Fruit fly (Drosophila melanogaster) whole organism, embryonic: Measurements from ENCODE around the gene Oatp33Eb.

ENCODE experiments used
- Atf3 ChIP-seq: fragments of 200-800 bp; sonication (Bioruptor generic); optimal IDR thresholded peaks from 3 replicates; lab custom pipeline; 2016; ENCODE audit warnings: missing biosample characterization, missing genetic modification characterization
- B-H2 ChIP-seq: fragments of 200-800 bp; sonication (Bioruptor generic); optimal IDR thresholded peaks from 2 replicates; lab custom pipeline; 2018; ENCODE audit warnings: missing biosample characterization, mild to moderate bottlenecking, missing genetic modification characterization
- Bteb2 ChIP-seq: fragments of 200-800 bp; sonication (Bioruptor generic); optimal IDR thresholded peaks from 2 replicates; lab custom pipeline; 2016; ENCODE audit warnings: missing biosample characterization, missing genetic modification characterization
- CG10959 ChIP-seq: fragments of 200-800 bp; sonication (Bioruptor generic); IDR thresholded peaks from 2 replicates; pipeline ENCODE4 v1.3.6; 2022; ENCODE audit warnings: missing biosample characterization, missing genetic modification characterization
- CG13287 ChIP-seq: fragments of 200-800 bp; sonication (Bioruptor generic); IDR thresholded peaks from 2 replicates; pipeline ENCODE4 v1.3.6; 2022; ENCODE audit warnings: missing biosample characterization, missing genetic modification characterization; ENCODE audit not compliant: partially characterized antibody
- CG13296 ChIP-seq: fragments of 200-800 bp; sonication (Bioruptor generic); optimal IDR thresholded peaks from 3 replicates; lab custom pipeline; 2018; ENCODE audit warnings: missing biosample characterization, mild to moderate bottlenecking, missing genetic modification characterization
- CG14710 ChIP-seq: fragments of 200-800 bp; sonication (Bioruptor generic); optimal IDR thresholded peaks from 3 replicates; lab custom pipeline; 2019; ENCODE audit warnings: missing biosample characterization, mild to moderate bottlenecking, missing genetic modification characterization, moderate library complexity
- CG18599 ChIP-seq: fragments of 200-800 bp; sonication (Bioruptor generic); optimal IDR thresholded peaks from 3 replicates; lab custom pipeline; 2017; ENCODE audit warnings: missing biosample characterization, missing genetic modification characterization, mild to moderate bottlenecking, moderate library complexity, missing genetic modification reagents
- CG2116 ChIP-seq: fragments of 200-800 bp; sonication (Bioruptor generic); optimal IDR thresholded peaks from 3 replicates; lab custom pipeline; 2018; ENCODE audit warnings: missing biosample characterization, mild to moderate bottlenecking, missing genetic modification characterization
- CG33213 ChIP-seq: fragments of 200-800 bp; sonication (Bioruptor generic); optimal IDR thresholded peaks from 3 replicates; lab custom pipeline; 2016; ENCODE audit warnings: missing biosample characterization, missing genetic modification characterization
- CG3407 ChIP-seq: fragments of 200-800 bp; sonication (Bioruptor generic); optimal IDR thresholded peaks from 2 replicates; lab custom pipeline; 2018; ENCODE audit warnings: missing biosample characterization, mild to moderate bottlenecking, missing genetic modification characterization
- CG34376 ChIP-seq: fragments of 200-800 bp; sonication (Bioruptor generic); optimal IDR thresholded peaks from 2 replicates; lab custom pipeline; 2018; ENCODE audit warnings: missing biosample characterization, mild to moderate bottlenecking, missing genetic modification characterization
- CG3995 ChIP-seq: fragments of 200-800 bp; sonication (Bioruptor generic); optimal IDR thresholded peaks from 3 replicates; lab custom pipeline; 2016; ENCODE audit warnings: missing biosample characterization, missing genetic modification characterization
- CG4360 ChIP-seq: fragments of 200-800 bp; sonication (Bioruptor generic); IDR thresholded peaks from 2 replicates; pipeline ENCODE4 v1.3.6; 2022; ENCODE audit warnings: missing biosample characterization, missing genetic modification characterization
- CG7963 ChIP-seq: fragments of 200-800 bp; sonication (Bioruptor generic); IDR thresholded peaks from 3 replicates; pipeline ENCODE4 v1.3.6; 2022; ENCODE audit warnings: missing biosample characterization, missing genetic modification characterization; ENCODE audit not compliant: partially characterized antibody
- CG8388 ChIP-seq: fragments of 200-800 bp; sonication (Bioruptor generic); optimal IDR thresholded peaks from 2 replicates; lab custom pipeline; 2019; ENCODE audit warnings: missing biosample characterization, mild to moderate bottlenecking, missing genetic modification characterization, moderate library complexity
- CG8478 ChIP-seq: fragments of >200 bp; optimal IDR thresholded peaks from 2 replicates; lab custom pipeline; 2018
- CG9437 ChIP-seq: fragments of 200-800 bp; sonication (Bioruptor generic); optimal IDR thresholded peaks from 2 replicates; lab custom pipeline; 2018; ENCODE audit warnings: missing biosample characterization, mild to moderate bottlenecking, missing genetic modification characterization
- CG9797 ChIP-seq: fragments of 200-800 bp; sonication (Bioruptor generic); optimal IDR thresholded peaks from 3 replicates; lab custom pipeline; 2018; ENCODE audit warnings: missing biosample characterization, mild to moderate bottlenecking, missing genetic modification characterization
- CG9876 ChIP-seq: fragments of 200-800 bp; sonication (Bioruptor generic); optimal IDR thresholded peaks from 2 replicates; lab custom pipeline; 2016; ENCODE audit warnings: missing biosample characterization, missing genetic modification characterization
- CrebB ChIP-seq: fragments of 200-800 bp; sonication (Bioruptor generic); optimal IDR thresholded peaks from 3 replicates; lab custom pipeline; 2018; ENCODE audit warnings: missing biosample characterization, mild to moderate bottlenecking, missing genetic modification characterization
- Fer1 ChIP-seq: fragments of 200-800 bp; sonication (Bioruptor generic); optimal IDR thresholded peaks from 2 replicates; lab custom pipeline; 2017; ENCODE audit warnings: missing biosample characterization, mild to moderate bottlenecking, missing genetic modification characterization
- GATAe ChIP-seq: fragments of 200-800 bp; sonication (Bioruptor generic); conservative IDR thresholded peaks from 2 replicates; pipeline ENCODE4 v1.3.6; 2022; ENCODE audit warnings: missing biosample characterization, missing genetic modification characterization
- HHEX ChIP-seq: fragments of 200-800 bp; sonication (Bioruptor generic); optimal IDR thresholded peaks from 3 replicates; lab custom pipeline; 2017; ENCODE audit warnings: missing biosample characterization, mild to moderate bottlenecking, missing genetic modification characterization, missing genetic modification reagents
- HLH4C ChIP-seq: fragments of 200-800 bp; sonication (Bioruptor generic); IDR thresholded peaks from 3 replicates; pipeline ENCODE4 v1.3.6; 2022; ENCODE audit warnings: missing biosample characterization, missing genetic modification characterization; ENCODE audit not compliant: partially characterized antibody
- Hr39 ChIP-seq: fragments of >200 bp; optimal IDR thresholded peaks from 2 replicates; lab custom pipeline; 2017
- Lhr ChIP-seq: fragments of 200-800 bp; sonication (Bioruptor generic); optimal IDR thresholded peaks from 3 replicates; lab custom pipeline; 2017; ENCODE audit warnings: mild to moderate bottlenecking, missing biosample characterization, missing genetic modification reagents, missing genetic modification characterization
- Med ChIP-seq: fragments of 200-800 bp; sonication (Bioruptor generic); peaks from one replicate; lab custom pipeline; 2016; ENCODE audit warnings: missing biosample characterization, missing genetic modification characterization, mild to moderate bottlenecking, inconsistent platforms, moderate library complexity
- NFAT ChIP-seq: fragments of 200-800 bp; sonication (Bioruptor generic); IDR thresholded peaks from 2 replicates; pipeline ENCODE4 v1.3.6; 2022; ENCODE audit warnings: missing biosample characterization, missing genetic modification characterization
- Nf-YA ChIP-seq: fragments of 200-800 bp; sonication (Bioruptor generic); IDR thresholded peaks from 2 replicates; pipeline ENCODE4 v1.3.6; 2022; ENCODE audit warnings: missing biosample characterization, missing genetic modification characterization
- Scr ChIP-seq: fragments of 200-800 bp; sonication (Bioruptor generic); IDR thresholded peaks from 2 replicates; pipeline ENCODE4 v1.3.6; 2022; ENCODE audit warnings: missing biosample characterization, missing genetic modification characterization; ENCODE audit not compliant: partially characterized antibody
- TFAM ChIP-seq: fragments of 200-800 bp; sonication (Bioruptor generic); optimal IDR thresholded peaks from 2 replicates; lab custom pipeline; 2017; ENCODE audit warnings: missing biosample characterization, missing genetic modification characterization, inconsistent platforms
- Taf1 ChIP-seq: fragments of 200-800 bp; sonication (Bioruptor generic); IDR thresholded peaks from 2 replicates; pipeline ENCODE4 v1.3.6; 2022; ENCODE audit warnings: missing biosample characterization, missing genetic modification characterization
- Trl ChIP-seq, 3 experiments: fragments of >200 bp in 2 of 3; fragments of 200-800 bp in 1 of 3; sonication (Bioruptor generic) in 1 of 3; optimal IDR thresholded peaks; 2 replicates in 1 of 3; 3 replicates in 2 of 3; lab custom pipeline; 2016 to 2017; ENCODE audit warnings: missing biosample characterization in 1 of 3, missing genetic modification characterization in 1 of 3
- ci ChIP-seq: fragments of 200-800 bp; sonication (Bioruptor generic); IDR thresholded peaks from 3 replicates; pipeline ENCODE4 v1.3.6; 2022; ENCODE audit warnings: missing biosample characterization, missing genetic modification characterization
- cwo ChIP-seq: fragments of 200-800 bp; sonication (Bioruptor generic); optimal IDR thresholded peaks from 3 replicates; lab custom pipeline; 2017; ENCODE audit warnings: missing biosample characterization, missing genetic modification characterization, mild to moderate bottlenecking, moderate library complexity, missing genetic modification reagents
- dan ChIP-seq: fragments of 200-800 bp; sonication (Bioruptor generic); IDR thresholded peaks from 2 replicates; pipeline ENCODE4 v1.3.6; 2022; ENCODE audit warnings: missing biosample characterization, missing genetic modification characterization
- fd64A ChIP-seq: fragments of 200-800 bp; sonication (Bioruptor generic); optimal IDR thresholded peaks from 3 replicates; lab custom pipeline; 2018; ENCODE audit warnings: missing biosample characterization, mild to moderate bottlenecking, missing genetic modification characterization
- grn ChIP-seq: fragments of 200-800 bp; sonication (Bioruptor generic); optimal IDR thresholded peaks from 3 replicates; lab custom pipeline; 2017; ENCODE audit warnings: missing biosample characterization, missing genetic modification characterization
- nerfin-1 ChIP-seq: fragments of 200-800 bp; sonication (Bioruptor generic); optimal IDR thresholded peaks from 3 replicates; lab custom pipeline; 2019; ENCODE audit warnings: missing biosample characterization, mild to moderate bottlenecking, missing genetic modification characterization, moderate library complexity
- nom ChIP-seq: fragments of 200-800 bp; sonication (Bioruptor generic); optimal IDR thresholded peaks from 2 replicates; lab custom pipeline; 2017; ENCODE audit warnings: missing biosample characterization, missing genetic modification characterization, mild to moderate bottlenecking, moderate library complexity, missing genetic modification reagents
- onecut ChIP-seq: fragments of 200-800 bp; sonication (Bioruptor generic); IDR thresholded peaks from 2 replicates; pipeline ENCODE4 v1.3.6; 2022; ENCODE audit warnings: missing biosample characterization, missing genetic modification characterization
- pros ChIP-seq: fragments of 200-800 bp; sonication (Bioruptor generic); optimal IDR thresholded peaks from 3 replicates; lab custom pipeline; 2019; ENCODE audit warnings: missing biosample characterization, mild to moderate bottlenecking, missing genetic modification characterization, moderate library complexity
- ro ChIP-seq: fragments of 200-800 bp; sonication (Bioruptor generic); IDR thresholded peaks from 2 replicates; pipeline ENCODE4 v1.3.6; 2022; ENCODE audit warnings: missing biosample characterization, missing genetic modification characterization
- slou ChIP-seq: fragments of 200-800 bp; sonication (Bioruptor generic); optimal IDR thresholded peaks from 3 replicates; lab custom pipeline; 2016; ENCODE audit warnings: missing biosample characterization, missing genetic modification characterization
- sob ChIP-seq: fragments of 200-800 bp; sonication (Bioruptor generic); IDR thresholded peaks from 2 replicates; pipeline ENCODE4 v1.3.6; 2022; ENCODE audit warnings: missing biosample characterization, missing genetic modification characterization
- ssp ChIP-seq: fragments of 200-800 bp; sonication (Bioruptor generic); IDR thresholded peaks from 2 replicates; pipeline ENCODE4 v1.3.6; 2022; ENCODE audit warnings: missing biosample characterization, missing genetic modification characterization
- tna ChIP-seq: fragments of 200-800 bp; sonication (Bioruptor generic); IDR thresholded peaks from 2 replicates; pipeline ENCODE4 v1.3.6; 2022; ENCODE audit warnings: missing biosample characterization, missing genetic modification characterization; ENCODE audit not compliant: partially characterized antibody
- vvl ChIP-seq: fragments of 200-800 bp; sonication (Bioruptor generic); IDR thresholded peaks from 2 replicates; pipeline ENCODE4 v1.3.6; 2022; ENCODE audit warnings: missing biosample characterization, missing genetic modification characterization
- zen2 ChIP-seq: fragments of 200-800 bp; sonication (Bioruptor generic); IDR thresholded peaks from 3 replicates; pipeline ENCODE4 v1.3.6; 2022; ENCODE audit warnings: missing biosample characterization, missing genetic modification characterization; ENCODE audit not compliant: partially characterized antibody
- zfh1 ChIP-seq: fragments of 200-800 bp; sonication (Bioruptor generic); IDR thresholded peaks from 3 replicates; pipeline ENCODE4 v1.3.6; 2022; ENCODE audit warnings: missing biosample characterization, missing genetic modification characterization

Oatp33Eb gene

DNA sequence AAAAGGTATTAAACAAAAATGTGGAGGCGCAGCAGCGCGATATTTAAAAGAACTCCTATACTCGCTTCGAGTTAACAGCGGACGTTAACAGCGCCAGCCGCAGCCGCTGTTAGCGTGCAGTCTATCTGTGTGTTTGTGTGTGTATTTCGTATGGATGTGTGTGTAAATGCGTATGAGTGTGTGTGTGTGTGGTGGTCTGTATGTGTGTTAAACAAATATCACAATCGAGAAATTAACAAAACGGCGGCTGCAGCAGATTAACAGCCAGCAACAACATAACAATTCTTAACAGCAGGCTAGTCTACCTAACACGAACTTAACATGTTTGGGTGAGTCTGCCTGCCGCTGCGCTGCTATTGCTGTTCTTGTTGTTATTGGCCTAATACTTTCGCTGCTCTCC lies 8.9 kb downstream of the Oatp33Eb start:
- TF ChIP-seq CG14710 (tag; lab: Kevin White, UChicago), result peak; percentile 9
- TF ChIP-seq CG13296, result peak; percentile 10
- TF ChIP-seq CG8478 (lab: Kevin White, UChicago), result peak; percentile 6
- TF ChIP-seq zen2, result 0 out of 3 replicates have a peak, but pooled peaks have one; percentile 25
- TF ChIP-seq Atf3 (GFP tag; lab: Kevin White, UChicago), result no peak
- TF ChIP-seq Lhr (GFP tag; lab: Kevin White, UChicago), result no peak
- TF ChIP-seq CG34376, result peak; percentile 22
- TF ChIP-seq CrebB, result peak; percentile 17
- peak; percentile 14; the same call in 1 of the 2 replicates for TF ChIP-seq onecut
- no peak for TF ChIP-seq CG2116 (GFP tag; lab: Kevin White, UChicago)
- no peak for TF ChIP-seq grn (GFP tag; lab: Kevin White, UChicago)
- TF ChIP-seq Taf1 (GFP tag; lab: Robert Waterston, UW), result no peak
- TF ChIP-seq CG3407 (GFP tag; lab: Kevin White, UChicago), result peak; percentile 4
- peak; percentile 8 for TF ChIP-seq nom (GFP tag; lab: Kevin White, UChicago)
- no peak for TF ChIP-seq HLH4C (GFP tag; lab: Robert Waterston, UW)
- no peak for TF ChIP-seq CG9876 (GFP tag; lab: Kevin White, UChicago)
- TF ChIP-seq CG33213 (GFP tag; lab: Kevin White, UChicago), result no peak
- TF ChIP-seq ro (GFP tag; lab: Robert Waterston, UW), result no peak
- no peak for TF ChIP-seq ssp (GFP tag; lab: Robert Waterston, UW)
- TF ChIP-seq zfh1, result no peak
- no peak for TF ChIP-seq Trl (optimal IDR thresholded peaks at IDR 0.05; lab: Kevin White, UChicago)
- no peak for TF ChIP-seq Trl (GFP tag; optimal IDR thresholded peaks at IDR 0.05; lab: Kevin White, UChicago)
- no peak for TF ChIP-seq CG3995
- TF ChIP-seq sob (GFP tag; lab: Robert Waterston, UW), result no peak
- TF ChIP-seq Nf-YA (GFP tag; lab: Robert Waterston, UW), result no peak
- peak; percentile 13; the same call in 1 of the 3 replicates for TF ChIP-seq ci (GFP tag; lab: Robert Waterston, UW)
- TF ChIP-seq Fer1 (GFP tag; lab: Kevin White, UChicago), result no peak
- no peak for TF ChIP-seq CG18599
- TF ChIP-seq cwo, result no peak
- TF ChIP-seq TFAM (GFP tag; lab: Kevin White, UChicago), result no peak
- no peak for TF ChIP-seq slou
- no peak for TF ChIP-seq Hr39 (lab: Kevin White, UChicago)
- TF ChIP-seq dan (GFP tag; lab: Robert Waterston, UW), result no peak
- no peak for TF ChIP-seq CG8388
- no peak for TF ChIP-seq B-H2 (GFP tag; lab: Kevin White, UChicago)
- no peak for TF ChIP-seq NFAT (GFP tag; lab: Robert Waterston, UW)
- TF ChIP-seq Med (GFP tag; lab: Kevin White, UChicago), result peak; percentile 72
- no peak for TF ChIP-seq pros (GFP tag; lab: Kevin White, UChicago)
- no peak for TF ChIP-seq GATAe (GFP tag; lab: Robert Waterston, UW)
- TF ChIP-seq vvl, result peak; percentile 58; the same call in 1 of the 2 replicates
- TF ChIP-seq HHEX, result peak; percentile 13
- peak; percentile 59 for TF ChIP-seq fd64A (GFP tag; lab: Kevin White, UChicago)
- no peak for TF ChIP-seq CG9797 (GFP tag; lab: Kevin White, UChicago)
- TF ChIP-seq CG9437 (GFP tag; lab: Kevin White, UChicago), result no peak
- peak; percentile 67 for TF ChIP-seq CG4360
- no peak for TF ChIP-seq tna
- peak; percentile 17 for TF ChIP-seq nerfin-1
- no peak for TF ChIP-seq Bteb2 (GFP tag; lab: Kevin White, UChicago)
- no peak for TF ChIP-seq CG10959
- TF ChIP-seq CG7963 (GFP tag; lab: Robert Waterston, UW), result no peak
- no peak for TF ChIP-seq CG13287
- 0 out of 2 replicates have a peak, but pooled peaks have one; percentile 12 for TF ChIP-seq Scr (GFP tag; lab: Robert Waterston, UW)
